Fruit fly (Drosophila melanogaster) whole organism, embryonic: ENCODE data around the gene CG10431.

Experiments
- Abd-B ChIP-seq: fragments of 200-800 bp; sonication (Bioruptor generic); optimal IDR thresholded peaks from 2 replicates; lab custom pipeline; 2018; ENCODE audit warnings: missing biosample characterization, mild to moderate bottlenecking, missing genetic modification characterization, moderate library complexity
- Ada2b ChIP-seq: fragments of 200-800 bp; sonication (Bioruptor generic); IDR thresholded peaks from 2 replicates; pipeline ENCODE4 v1.3.6; 2022; ENCODE audit warnings: missing biosample characterization, missing genetic modification characterization
- CG11085 ChIP-seq: fragments of 200-800 bp; sonication (Bioruptor generic); IDR thresholded peaks from 2 replicates; pipeline ENCODE4 v1.3.6; 2022; ENCODE audit warnings: missing biosample characterization, missing genetic modification characterization
- CG12071 ChIP-seq: fragments of 200-800 bp; sonication (Bioruptor generic); optimal IDR thresholded peaks from 3 replicates; lab custom pipeline; 2018; ENCODE audit warnings: missing biosample characterization, mild to moderate bottlenecking, missing genetic modification characterization
- CG15269 ChIP-seq: fragments of 200-800 bp; sonication (Bioruptor generic); optimal IDR thresholded peaks from 2 replicates; lab custom pipeline; 2018; ENCODE audit warnings: missing biosample characterization, mild to moderate bottlenecking, missing genetic modification characterization, moderate library complexity
- CG1529 ChIP-seq: fragments of 200-800 bp; sonication (Bioruptor generic); optimal IDR thresholded peaks from 3 replicates; lab custom pipeline; 2018; ENCODE audit warnings: missing biosample characterization, missing genetic modification characterization
- CG1602 ChIP-seq: fragments of 200-800 bp; sonication (Bioruptor generic); optimal IDR thresholded peaks from 3 replicates; lab custom pipeline; 2016; ENCODE audit warnings: missing biosample characterization, missing genetic modification characterization
- CG1603 ChIP-seq: fragments of 200-800 bp; sonication (Bioruptor generic); optimal IDR thresholded peaks from 2 replicates; lab custom pipeline; 2019; ENCODE audit warnings: missing biosample characterization, mild to moderate bottlenecking, missing genetic modification characterization, moderate library complexity
- CG16813 ChIP-seq: fragments of 200-800 bp; sonication (Bioruptor generic); IDR thresholded peaks from 3 replicates; pipeline ENCODE4 v1.3.6; 2022; ENCODE audit warnings: missing biosample characterization, missing genetic modification characterization; ENCODE audit not compliant: partially characterized antibody
- CG17829 ChIP-seq: fragments of 200-800 bp; optimal IDR thresholded peaks from 2 replicates; lab custom pipeline; 2019; ENCODE audit warnings: missing biosample characterization, mild to moderate bottlenecking, missing genetic modification characterization, moderate library complexity
- CG1832 ChIP-seq: fragments of 200-800 bp; sonication (Bioruptor generic); optimal IDR thresholded peaks from 2 replicates; lab custom pipeline; 2017; ENCODE audit warnings: missing biosample characterization, mild to moderate bottlenecking, missing genetic modification characterization, inconsistent platforms
- CG18764 ChIP-seq: fragments of 200-800 bp; sonication (Bioruptor generic); optimal IDR thresholded peaks from 3 replicates; lab custom pipeline; 2016; ENCODE audit warnings: missing biosample characterization, missing genetic modification characterization
- CG2116 ChIP-seq: fragments of 200-800 bp; sonication (Bioruptor generic); optimal IDR thresholded peaks from 3 replicates; lab custom pipeline; 2018; ENCODE audit warnings: missing biosample characterization, mild to moderate bottlenecking, missing genetic modification characterization
- CG2129 ChIP-seq: fragments of 200-800 bp; sonication (Bioruptor generic); IDR thresholded peaks from 2 replicates; pipeline ENCODE4 v1.3.6; 2022; ENCODE audit warnings: missing biosample characterization, missing genetic modification characterization; ENCODE audit not compliant: partially characterized antibody
- CG2875 ChIP-seq: fragments of 200-800 bp; sonication (Bioruptor generic); optimal IDR thresholded peaks from 2 replicates; lab custom pipeline; 2017; ENCODE audit warnings: missing biosample characterization, mild to moderate bottlenecking, missing genetic modification characterization, missing genetic modification reagents
- CG32772 ChIP-seq: fragments of 200-800 bp; sonication (Bioruptor generic); IDR thresholded peaks from 2 replicates; pipeline ENCODE4 v1.3.6; 2022; ENCODE audit warnings: missing biosample characterization, missing genetic modification characterization
- CG34224 ChIP-seq: fragments of 200-800 bp; sonication (Bioruptor generic); IDR thresholded peaks from 3 replicates; pipeline ENCODE4 v1.3.6; 2022; ENCODE audit warnings: missing biosample characterization, missing genetic modification characterization; ENCODE audit not compliant: partially characterized antibody
- CG7839 ChIP-seq: fragments of 200-800 bp; sonication (Bioruptor generic); optimal IDR thresholded peaks from 3 replicates; lab custom pipeline; 2018; ENCODE audit warnings: missing biosample characterization, mild to moderate bottlenecking, missing genetic modification characterization, moderate library complexity
- Dek ChIP-seq: fragments of 200-800 bp; sonication (Bioruptor generic); optimal IDR thresholded peaks from 3 replicates; lab custom pipeline; 2019; ENCODE audit warnings: missing biosample characterization, mild to moderate bottlenecking, missing genetic modification characterization, moderate library complexity
- Dll ChIP-seq: fragments of 200-800 bp; sonication (Bioruptor generic); IDR thresholded peaks from 4 replicates; pipeline ENCODE4 v1.3.6; 2022; ENCODE audit warnings: missing biosample characterization, missing genetic modification characterization; ENCODE audit not compliant: partially characterized antibody
- Doc3 ChIP-seq: fragments of 200-800 bp; sonication (Bioruptor generic); IDR thresholded peaks from 3 replicates; pipeline ENCODE4 v1.3.6; 2022; ENCODE audit warnings: missing biosample characterization, missing genetic modification characterization; ENCODE audit not compliant: partially characterized antibody
- Eip74EF ChIP-seq, 2 experiments: fragments of 200-800 bp in 1 of 2; fragments of >200 bp in 1 of 2; sonication (Bioruptor generic) in 1 of 2; optimal IDR thresholded peaks; 2 replicates each; lab custom pipeline; 2017 to 2019; ENCODE audit warnings: missing biosample characterization in 2 of 2, missing genetic modification characterization in 2 of 2, mild to moderate bottlenecking in 1 of 2, moderate library complexity in 1 of 2
- HLHmδ ChIP-seq: fragments of 200-800 bp; sonication (Bioruptor generic); optimal IDR thresholded peaks from 2 replicates; lab custom pipeline; 2018; ENCODE audit warnings: missing biosample characterization, mild to moderate bottlenecking, missing genetic modification characterization, moderate library complexity
- Jarid2 ChIP-seq: fragments of 200-800 bp; sonication (Bioruptor generic); optimal IDR thresholded peaks from 3 replicates; lab custom pipeline; 2017; ENCODE audit warnings: mild to moderate bottlenecking, missing biosample characterization, missing genetic modification reagents, missing genetic modification characterization
- Max ChIP-seq: fragments of 200-800 bp; sonication (Bioruptor generic); optimal IDR thresholded peaks from 2 replicates; lab custom pipeline; 2016; ENCODE audit warnings: missing biosample characterization, mild to moderate bottlenecking, missing genetic modification characterization
- Med ChIP-seq: fragments of 200-800 bp; sonication (Bioruptor generic); peaks from one replicate; lab custom pipeline; 2016; ENCODE audit warnings: missing biosample characterization, missing genetic modification characterization, mild to moderate bottlenecking, inconsistent platforms, moderate library complexity
- NK7.1 ChIP-seq: fragments of 200-800 bp; sonication (Bioruptor generic); optimal IDR thresholded peaks from 3 replicates; lab custom pipeline; 2016; ENCODE audit warnings: missing biosample characterization, missing genetic modification characterization
- Pdp1 ChIP-seq, 2 experiments: fragments of 200-800 bp; sonication (Bioruptor generic); optimal IDR thresholded peaks; 3 replicates each; lab custom pipeline; 2016; ENCODE audit warnings: missing biosample characterization in 2 of 2, missing genetic modification characterization in 2 of 2, mild to moderate bottlenecking in 1 of 2, moderate library complexity in 1 of 2
- Usf ChIP-seq: fragments of 200-800 bp; sonication (Bioruptor generic); optimal IDR thresholded peaks from 2 replicates; lab custom pipeline; 2017; ENCODE audit warnings: missing genotype, missing biosample characterization, missing genetic modification characterization
- bigmax ChIP-seq: fragments of 200-800 bp; sonication (Bioruptor generic); optimal IDR thresholded peaks from 2 replicates; lab custom pipeline; 2018; ENCODE audit warnings: missing biosample characterization, mild to moderate bottlenecking, missing genetic modification characterization
- caup ChIP-seq: fragments of 200-800 bp; sonication (Bioruptor generic); optimal IDR thresholded peaks from 3 replicates; lab custom pipeline; 2017; ENCODE audit warnings: missing biosample characterization, mild to moderate bottlenecking, missing genetic modification characterization, moderate library complexity; ENCODE audit not compliant: severe bottlenecking
- dysf ChIP-seq: fragments of 200-800 bp; sonication (Bioruptor generic); IDR thresholded peaks from 3 replicates; pipeline ENCODE4 v1.3.6; 2022; ENCODE audit warnings: missing biosample characterization, missing genetic modification characterization
- fd102C ChIP-seq: fragments of 200-800 bp; sonication (Bioruptor generic); optimal IDR thresholded peaks from 2 replicates; lab custom pipeline; 2018; ENCODE audit warnings: missing biosample characterization, mild to moderate bottlenecking, missing genetic modification characterization, moderate library complexity
- kni ChIP-seq: fragments of 200-800 bp; sonication (Bioruptor generic); optimal IDR thresholded peaks from 3 replicates; lab custom pipeline; 2017; ENCODE audit warnings: mild to moderate bottlenecking, missing biosample characterization, missing genetic modification reagents, missing genetic modification characterization
- lola ChIP-seq, 3 experiments: fragments of >200 bp in 2 of 3; fragments of 200-800 bp in 1 of 3; sonication (Bioruptor generic) in 1 of 3; optimal IDR thresholded peaks; 2 replicates each; lab custom pipeline; 2017 to 2019; ENCODE audit warnings: missing biosample characterization in 3 of 3, missing genetic modification characterization in 3 of 3, mild to moderate bottlenecking in 1 of 3, moderate library complexity in 1 of 3
- nerfin-2 ChIP-seq: fragments of 200-800 bp; sonication (Bioruptor generic); IDR thresholded peaks from 2 replicates; pipeline ENCODE4 v1.3.6; 2022; ENCODE audit warnings: missing biosample characterization, missing genetic modification characterization; ENCODE audit not compliant: partially characterized antibody
- pb ChIP-seq: fragments of 200-800 bp; sonication (Bioruptor generic); optimal IDR thresholded peaks from 3 replicates; lab custom pipeline; 2016; ENCODE audit warnings: missing biosample characterization, missing genetic modification characterization
- phol ChIP-seq: fragments of 200-800 bp; sonication (Bioruptor generic); optimal IDR thresholded peaks from 3 replicates; lab custom pipeline; 2018; ENCODE audit warnings: missing biosample characterization, mild to moderate bottlenecking, missing genetic modification characterization, moderate library complexity
- ranshi ChIP-seq: fragments of 200-800 bp; sonication (Bioruptor generic); IDR thresholded peaks from 2 replicates; pipeline ENCODE4 v1.3.6; 2022; ENCODE audit warnings: missing biosample characterization, missing genetic modification characterization
- sens ChIP-seq: fragments of 200-800 bp; sonication (Bioruptor generic); peaks from one replicate; lab custom pipeline; 2016; ENCODE audit warnings: missing biosample characterization, missing genetic modification characterization
- sisA ChIP-seq: fragments of 200-800 bp; sonication (Bioruptor generic); IDR thresholded peaks from 2 replicates; pipeline ENCODE4 v1.3.6; 2022; ENCODE audit warnings: missing biosample characterization, missing genetic modification characterization
- slbo ChIP-seq: fragments of 200-800 bp; sonication (Bioruptor generic); IDR thresholded peaks from 2 replicates; pipeline ENCODE4 v1.3.6; 2022; ENCODE audit warnings: missing biosample characterization, missing genetic modification characterization
- slou ChIP-seq: fragments of 200-800 bp; sonication (Bioruptor generic); optimal IDR thresholded peaks from 3 replicates; lab custom pipeline; 2016; ENCODE audit warnings: missing biosample characterization, missing genetic modification characterization
- usp ChIP-seq: fragments of >200 bp; optimal IDR thresholded peaks from 2 replicates; lab custom pipeline; 2017; ENCODE audit warnings: missing biosample characterization, missing genetic modification characterization
- vvl ChIP-seq: fragments of 200-800 bp; sonication (Bioruptor generic); IDR thresholded peaks from 2 replicates; pipeline ENCODE4 v1.3.6; 2022; ENCODE audit warnings: missing biosample characterization, missing genetic modification characterization
- zfh1 ChIP-seq: fragments of 200-800 bp; sonication (Bioruptor generic); IDR thresholded peaks from 3 replicates; pipeline ENCODE4 v1.3.6; 2022; ENCODE audit warnings: missing biosample characterization, missing genetic modification characterization

The CG10431 gene

dm6 chr2L:18987078-18987895 lies 12.8 kb downstream of the CG10431 start, which contains the start of the genes Swip-1 and EMC5 (continued):
- TF ChIP-seq Jarid2 (GFP tag; lab: Kevin White, UChicago) = peak; percentile 87
- TF ChIP-seq CG7839 (tag; lab: Kevin White, UChicago) = peak; percentile 73
- peak; percentile 30 for TF ChIP-seq CG1602 (GFP tag; lab: Kevin White, UChicago)
- TF ChIP-seq CG2875 (GFP tag; lab: Kevin White, UChicago) = no peak
- TF ChIP-seq CG12071 (GFP tag; lab: Kevin White, UChicago) = no peak
- no peak for TF ChIP-seq fd102C
- TF ChIP-seq zfh1 (GFP tag; lab: Robert Waterston, UW) = peak; percentile 60
- TF ChIP-seq CG1529 (GFP tag; lab: Kevin White, UChicago) = peak; percentile 8
- TF ChIP-seq CG16813 = peak; percentile 68
- TF ChIP-seq CG15269 (tag; lab: Kevin White, UChicago) = peak; percentile 66
- TF ChIP-seq slou (GFP tag; lab: Kevin White, UChicago) = peak; percentile 45
- peak; percentile 60; the same call in 1 of the 2 replicates for TF ChIP-seq sisA (GFP tag; lab: Robert Waterston, UW)
- no peak for TF ChIP-seq NK7.1 (GFP tag; lab: Kevin White, UChicago)
- no peak for TF ChIP-seq usp (GFP tag; lab: Kevin White, UChicago)
- TF ChIP-seq CG11085 = peak; percentile 54; the same call in 1 of the 2 replicates
- TF ChIP-seq Eip74EF (GFP tag; optimal IDR thresholded peaks at IDR 0.05; lab: Kevin White, UChicago) = peak in 1 of 2 experiments; percentile 20
- TF ChIP-seq Dll (GFP tag; lab: Robert Waterston, UW) = peak; percentile 78
- TF ChIP-seq CG34224 (GFP tag; lab: Robert Waterston, UW) = no peak; the same call in 1 of the 3 replicates
- TF ChIP-seq CG1832 (GFP tag; lab: Kevin White, UChicago) = no peak
- peak in 1 of 3 experiments; percentile 72 for TF ChIP-seq lola (GFP tag; optimal IDR thresholded peaks at IDR 0.05; lab: Kevin White, UChicago)
- TF ChIP-seq Usf (GFP tag; lab: Kevin White, UChicago) = peak; percentile 4
- TF ChIP-seq Pdp1 (GFP tag; optimal IDR thresholded peaks at IDR 0.05; lab: Kevin White, UChicago) = peak in 1 of 2 experiments; percentile 19
- peak; percentile 84 for TF ChIP-seq Abd-B
- peak; percentile 85 for TF ChIP-seq slbo (GFP tag; lab: Robert Waterston, UW)
- 0 out of 2 replicates have a peak, but pooled peaks have one; percentile 61 for TF ChIP-seq vvl (GFP tag; lab: Robert Waterston, UW)
- no peak for TF ChIP-seq bigmax (GFP tag; lab: Kevin White, UChicago)
- no peak for TF ChIP-seq pb (GFP tag; lab: Kevin White, UChicago)
- peak; percentile 55 for TF ChIP-seq sens (GFP tag; lab: Kevin White, UChicago)
- TF ChIP-seq HLHmδ = peak; percentile 69
- peak; percentile 77 for TF ChIP-seq CG17829
- TF ChIP-seq CG32772 = peak; percentile 40; the same call in 1 of the 2 replicates
- TF ChIP-seq Dek (tag; lab: Kevin White, UChicago) = peak; percentile 68
- no peak for TF ChIP-seq CG1603 (tag; lab: Kevin White, UChicago)
- TF ChIP-seq nerfin-2 = no peak
- peak; percentile 43 for TF ChIP-seq CG2116 (GFP tag; lab: Kevin White, UChicago)
- TF ChIP-seq Max (GFP tag; lab: Kevin White, UChicago) = peak; percentile 22
- no peak for TF ChIP-seq CG18764
- peak; percentile 73 for TF ChIP-seq dysf (GFP tag; lab: Robert Waterston, UW)
- TF ChIP-seq caup (GFP tag; lab: Kevin White, UChicago) = peak; percentile 27
- no peak for TF ChIP-seq kni (GFP tag; lab: Kevin White, UChicago)
- peak; percentile 84 for TF ChIP-seq phol (tag; lab: Kevin White, UChicago)
- peak; percentile 59; the same call in 1 of the 2 replicates for TF ChIP-seq ranshi (GFP tag; lab: Robert Waterston, UW)
- 0 out of 2 replicates have a peak, but pooled peaks have one; percentile 12 for TF ChIP-seq CG2129
- TF ChIP-seq Doc3 (GFP tag; lab: Robert Waterston, UW) = peak; percentile 45; the same call in 1 of the 3 replicates
- peak; percentile 86 for TF ChIP-seq Med (GFP tag; lab: Kevin White, UChicago)
- TF ChIP-seq Ada2b (GFP tag; lab: Robert Waterston, UW) = 0 out of 2 replicates have a peak, but pooled peaks have one; percentile 10
